Worm (Caenorhabditis elegans): ENCODE results near the gene lys-3.
A peak's percentile ranks its signal among the peaks of the same experiment; 100 is the strongest.

lys-3 gene

DNA sequence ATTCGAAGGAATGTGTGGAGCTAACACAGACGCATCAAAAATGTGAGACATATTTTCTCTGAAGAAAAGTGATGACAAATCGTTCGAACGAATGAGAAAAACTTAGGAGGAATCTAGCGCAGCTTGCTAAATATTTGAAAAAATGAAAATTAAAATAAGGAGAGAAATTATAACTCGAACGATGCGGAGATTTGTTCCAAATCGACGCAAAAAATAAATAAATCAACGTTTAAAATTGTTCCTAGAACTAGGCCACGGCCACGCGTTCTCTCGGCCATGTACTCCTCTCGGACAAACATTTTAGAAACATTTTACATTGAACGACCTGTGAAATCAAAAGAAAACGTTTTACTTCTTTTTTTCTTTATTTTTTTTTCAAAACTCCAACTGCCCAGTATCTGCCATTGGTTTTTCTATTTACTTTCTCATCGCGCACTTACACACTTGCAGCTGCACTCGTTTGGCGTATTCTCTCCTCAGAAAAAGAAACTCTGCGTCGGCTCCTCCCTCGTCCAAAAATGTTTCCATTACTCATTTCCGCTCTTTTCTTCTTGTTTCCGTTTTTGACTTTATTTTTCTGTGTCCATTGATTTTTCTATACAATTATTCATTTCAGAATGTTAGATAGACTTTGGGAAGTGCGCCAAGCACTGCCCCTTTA lies 36.9 kb upstream of the lys-3 start, which contains the start of the genes gna-1 and B0024.13 (continued):
- TF ChIP-seq F49E8.2 (tag; optimal IDR thresholded peaks at IDR 0.05; ENCODE audit: borderline replicate concordance) (no peak), T26A8.4 (GFP tag; IDR thresholded peaks at IDR 0.05) (no peak), ceh-62 (tag; optimal IDR thresholded peaks at IDR 0.05) (no peak), php-3 (GFP tag; IDR thresholded peaks at IDR 0.05) (no peak), egl-43 (GFP tag; IDR thresholded peaks at IDR 0.05) (no peak), mes-2 (tag; optimal IDR thresholded peaks at IDR 0.05; ENCODE audit: poor library complexity, severe bottlenecking) (peak; percentile 98), duxl-1 (tag; optimal IDR thresholded peaks at IDR 0.05; ENCODE audit: poor library complexity) (peak; percentile 35), fos-1 (tag; optimal IDR thresholded peaks at IDR 0.05) (no peak), zag-1 (tag; optimal IDR thresholded peaks at IDR 0.05) (no peak), lin-29 (GFP tag; IDR thresholded peaks at IDR 0.05) (no peak), R02D3.7 (tag; optimal IDR thresholded peaks at IDR 0.05) (no peak), aha-1 (tag) (no peak), pqm-1 (tag; optimal IDR thresholded peaks at IDR 0.05) (no peak), nhr-76 (tag; optimal IDR thresholded peaks at IDR 0.05) (no peak), mdl-1 (tag; optimal IDR thresholded peaks at IDR 0.05) (no peak)

DNA sequence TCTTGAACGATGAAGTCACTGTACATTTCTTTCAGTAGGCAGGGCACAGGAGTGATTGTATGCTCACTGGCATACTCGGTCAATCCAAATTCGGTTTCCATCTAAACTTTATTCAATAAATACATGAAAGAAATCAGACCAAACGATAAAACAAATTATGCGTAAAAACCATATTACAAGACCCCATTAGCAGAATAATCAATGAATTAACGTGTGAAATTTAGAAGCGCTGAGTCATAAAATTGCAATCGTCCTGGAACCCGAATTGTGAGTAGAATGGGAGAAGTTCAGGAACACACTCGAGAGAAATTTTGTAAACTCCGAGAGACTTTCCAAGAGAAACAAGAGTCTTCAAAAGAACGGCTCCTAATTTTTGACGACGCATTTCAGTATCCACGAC lies 36.1 kb upstream of the lys-3 start, which contains the start of gene B0024.11:
Gene B0024.11 (minus strand): TSS at position 101 of the 400 bp plus-strand sequence.
- TF ChIP-seq lir-3 (tag; optimal IDR thresholded peaks at IDR 0.05) = no peak
- no peak for TF ChIP-seq zag-1 (tag; optimal IDR thresholded peaks at IDR 0.05)
- TF ChIP-seq egl-43 (GFP tag; IDR thresholded peaks at IDR 0.05) = no peak
- no peak for TF ChIP-seq ceh-44 (GFP tag; IDR thresholded peaks at IDR 0.05)
- TF ChIP-seq sdz-12 (GFP tag; optimal IDR thresholded peaks at IDR 0.05) = no peak

DNA sequence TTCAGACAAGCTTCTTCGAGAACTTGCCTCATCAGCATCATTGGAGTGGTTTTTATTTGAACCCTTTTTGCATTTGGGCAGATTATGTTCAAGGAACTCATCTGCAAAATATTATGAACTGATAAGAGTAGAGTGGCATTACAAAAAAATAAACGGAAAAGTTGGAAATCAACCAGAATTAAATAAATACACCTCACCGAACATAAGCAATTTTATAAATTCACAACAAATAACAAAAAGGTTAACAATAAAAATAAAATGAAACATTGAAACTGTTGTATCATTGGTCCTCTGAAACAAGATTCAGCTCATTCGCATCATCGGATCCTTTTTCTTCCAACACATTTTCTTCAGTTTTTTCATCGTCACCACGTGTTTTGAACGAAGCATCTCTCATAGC lies 34.0 kb upstream of the lys-3 start, which contains the start of gene asps-1:
Gene asps-1 (minus strand): TSS at position 101 of the 400 bp plus-strand sequence.
- no peak for TF ChIP-seq ceh-20 (GFP tag; IDR thresholded peaks at IDR 0.05)
- peak; percentile 67 for TF ChIP-seq aha-1 (tag)

DNA sequence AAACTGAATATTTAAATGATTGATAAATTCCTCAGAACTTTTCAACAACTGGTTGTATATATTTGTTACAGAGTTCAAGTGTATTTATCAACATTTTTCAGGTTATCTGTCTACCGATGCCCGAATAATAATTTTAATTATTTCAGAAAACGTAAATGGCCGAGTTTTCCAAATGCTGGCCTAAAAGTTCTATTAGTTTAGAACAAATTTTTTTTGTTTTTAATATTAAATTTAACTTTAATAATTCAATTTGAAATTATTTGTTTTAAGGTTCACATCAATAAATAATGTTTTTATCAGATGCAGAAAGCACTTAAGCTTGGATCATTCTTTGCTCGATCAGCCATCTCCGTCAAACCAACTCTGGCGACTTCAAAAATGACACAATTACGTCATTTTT lies 31.0 kb upstream of the lys-3 start, which contains the start of gene trx-2:
Gene trx-2 (plus strand): TSS at position 301 of the 400 bp plus-strand sequence.
- TF ChIP-seq nhr-41 (GFP tag; IDR thresholded peaks at IDR 0.05) (no peak), aly-2 (tag; optimal IDR thresholded peaks at IDR 0.05) (no peak), daf-12 (tag; optimal IDR thresholded peaks at IDR 0.05) (no peak), madf-9 (GFP tag; conservative IDR thresholded peaks at IDR 0.05) (no peak), lin-1 (GFP tag; IDR thresholded peaks at IDR 0.05) (no peak), ceh-62 (tag; optimal IDR thresholded peaks at IDR 0.05) (no peak), daf-8 (GFP tag; IDR thresholded peaks at IDR 0.05) (no peak), dpl-1 (GFP tag; optimal IDR thresholded peaks at IDR 0.05) (no peak), nhr-28 (tag; optimal IDR thresholded peaks at IDR 0.05) (no peak), dmd-9 (GFP tag; IDR thresholded peaks at IDR 0.05) (no peak), lsy-2 (tag; optimal IDR thresholded peaks at IDR 0.05) (no peak), madf-5 (GFP tag; IDR thresholded peaks at IDR 0.05) (no peak), zfp-3 (GFP tag; conservative IDR thresholded peaks at IDR 0.05) (no peak), D1046.2 (GFP tag; IDR thresholded peaks at IDR 0.05) (no peak), ceh-44 (GFP tag; IDR thresholded peaks at IDR 0.05) (no peak), ztf-11 (tag; optimal IDR thresholded peaks at IDR 0.05) (no peak), rbr-2 (tag; optimal IDR thresholded peaks at IDR 0.05) (no peak), Y105C5A.15 (GFP tag; IDR thresholded peaks at IDR 0.05) (no peak)

Measured in whole organism, L4 larva.